Fruit fly (Drosophila melanogaster) Kc167 (cell line): ENCODE data around the gene Rpt3.

Experiments
- Myc ChIP-seq: fragments of >200 bp; optimal IDR thresholded peaks from 2 replicates; lab custom pipeline; 2017; ENCODE audit warnings: missing external identifiers
- Sin3A ChIP-seq: fragments of >200 bp; optimal IDR thresholded peaks from 2 replicates; lab custom pipeline; 2018; ENCODE audit warnings: missing external identifiers
- h ChIP-seq: fragments of >200 bp; optimal IDR thresholded peaks from 3 replicates; lab custom pipeline; 2018; ENCODE audit warnings: missing external identifiers
- insv ChIP-seq: fragments of >200 bp; optimal IDR thresholded peaks from 3 replicates; lab custom pipeline; 2018; ENCODE audit warnings: missing external identifiers
- psq ChIP-seq: fragments of >200 bp; optimal IDR thresholded peaks from 2 replicates; lab custom pipeline; 2017; ENCODE audit warnings: missing external identifiers
- ttk ChIP-seq: sonication (Bioruptor generic); optimal IDR thresholded peaks from 2 replicates; lab custom pipeline; 2017; ENCODE audit warnings: missing external identifiers

DNA sequence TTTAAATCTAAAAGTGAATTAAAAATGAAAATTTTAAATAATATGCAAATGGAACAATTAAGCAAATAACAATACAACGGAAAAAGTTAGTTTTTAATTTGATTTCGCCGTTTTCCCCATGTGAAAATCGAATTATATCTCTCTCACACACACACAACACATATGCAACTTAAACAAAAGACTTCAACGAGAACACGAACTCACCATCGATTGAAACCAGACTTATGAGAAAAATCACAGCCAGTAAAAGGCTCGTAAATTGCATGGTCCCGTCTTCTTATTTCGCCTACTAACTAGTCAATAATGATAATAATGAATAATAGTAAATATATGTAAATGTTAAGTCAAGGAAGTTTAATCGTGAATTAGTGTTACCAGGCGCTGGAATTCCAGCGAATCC lies 28.5 kb downstream of the Rpt3 start:
- TF ChIP-seq Sin3A, result no peak
- no peak for TF ChIP-seq insv
- TF ChIP-seq ttk, result no peak
- no peak for TF ChIP-seq h (lab: Kevin White, UChicago)
- TF ChIP-seq Myc, result no peak
- no peak for TF ChIP-seq psq
